Worm (Caenorhabditis elegans): Measurements from ENCODE around the gene fmi-1.

ce11 chrV:12987061-12987460 lies 31.8 kb upstream of the fmi-1 start, which contains the start of gene shw-3:
- TF ChIP-seq F13C5.2 (tag; optimal IDR thresholded peaks at IDR 0.05) = no peak
- TF ChIP-seq ama-1 (optimal IDR thresholded peaks at IDR 0.05) = no peak
- no peak for TF ChIP-seq flt-1 (GFP tag; IDR thresholded peaks at IDR 0.05)
- no peak for TF ChIP-seq aly-1 (tag; optimal IDR thresholded peaks at IDR 0.05)
- TF ChIP-seq tbx-37 (GFP tag; conservative IDR thresholded peaks at IDR 0.05) = no peak
